Worm (Caenorhabditis elegans) whole organism, dauer: ENCODE results near the gene srh-275.
"Not testable (repeated sequence)": the region's sequence is repeated elsewhere in the genome, so short reads cannot be mapped to it uniquely, and the experiment has no call there.

ENCODE experiments used
- unc-62 ChIP-seq: sonication (generic microtip); optimal IDR thresholded peaks from 2 replicates; lab custom pipeline; 2017; ENCODE audit warnings: missing biosample characterization, missing genetic modification reagents, missing genetic modification characterization

The srh-275 gene

DNA sequence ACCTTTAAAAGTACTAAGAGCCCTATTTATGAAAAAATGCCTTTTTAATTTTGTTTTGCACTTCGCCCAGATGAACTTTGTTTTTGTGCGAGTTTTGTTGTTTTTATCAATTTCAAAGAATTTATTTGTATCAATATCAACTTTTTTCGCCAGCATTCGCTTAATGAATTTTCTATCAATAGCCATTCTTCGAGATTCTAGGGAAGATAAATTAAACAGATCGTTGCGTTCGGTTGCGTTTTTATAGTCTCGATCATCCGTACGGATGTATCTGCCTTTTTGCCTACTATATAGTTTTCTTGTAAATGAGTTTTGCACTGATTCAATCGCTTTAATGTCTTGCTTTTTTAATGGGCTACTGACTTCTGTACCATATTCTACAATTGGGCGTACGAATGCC lies 7.3 kb upstream of the srh-275 start, which contains the start of gene nhr-147:
nhr-147 (plus strand) TSS at position 301 of the 400 bp plus-strand sequence.
- not testable (repeated sequence) for TF ChIP-seq unc-62 (GFP tag; lab: Kevin White, UChicago)

DNA sequence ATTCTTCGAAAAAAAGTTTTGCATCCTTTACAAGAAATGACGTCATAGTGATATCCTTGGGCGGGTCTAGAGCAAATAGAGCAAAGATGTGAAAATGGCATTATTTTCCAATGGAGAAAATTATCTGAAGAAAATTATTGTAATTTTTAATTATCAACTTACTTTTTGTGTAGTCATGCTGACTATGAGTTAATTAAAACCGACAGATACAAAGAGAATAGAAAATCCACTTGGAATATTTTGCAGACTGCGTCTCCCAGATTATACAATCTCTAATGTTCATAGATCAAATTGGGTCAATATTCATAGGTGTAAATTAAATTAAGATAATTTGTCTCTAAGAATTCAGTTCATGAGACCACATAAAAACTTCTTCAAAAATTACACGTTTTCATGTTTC lies 3.3 kb upstream of the srh-275 start, which contains the start of gene nhr-149:
nhr-149 (minus strand) TSS at position 101 of the 400 bp plus-strand sequence.
- TF ChIP-seq unc-62 (GFP tag; lab: Kevin White, UChicago), result no peak

DNA sequence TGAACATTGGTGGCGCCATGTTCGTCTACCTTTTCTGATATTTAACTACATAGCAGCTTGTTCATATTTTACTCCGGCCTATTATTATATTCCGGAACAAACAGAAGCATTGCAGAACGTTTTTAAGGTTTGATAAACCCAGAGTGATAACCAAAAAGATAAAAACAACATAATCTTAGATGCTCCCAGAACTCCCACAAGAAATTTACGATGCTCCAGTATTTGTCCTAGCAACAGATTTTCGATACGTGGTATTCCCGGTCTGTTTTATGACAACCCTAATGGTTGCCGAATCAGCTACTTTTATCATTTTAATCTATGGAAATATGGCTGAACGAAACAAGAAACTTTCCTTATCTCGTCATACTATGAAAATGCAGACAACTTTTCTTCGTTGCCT lies 799 bp downstream of the srh-275 start:
- TF ChIP-seq unc-62 (GFP tag; lab: Kevin White, UChicago), result no peak

DNA sequence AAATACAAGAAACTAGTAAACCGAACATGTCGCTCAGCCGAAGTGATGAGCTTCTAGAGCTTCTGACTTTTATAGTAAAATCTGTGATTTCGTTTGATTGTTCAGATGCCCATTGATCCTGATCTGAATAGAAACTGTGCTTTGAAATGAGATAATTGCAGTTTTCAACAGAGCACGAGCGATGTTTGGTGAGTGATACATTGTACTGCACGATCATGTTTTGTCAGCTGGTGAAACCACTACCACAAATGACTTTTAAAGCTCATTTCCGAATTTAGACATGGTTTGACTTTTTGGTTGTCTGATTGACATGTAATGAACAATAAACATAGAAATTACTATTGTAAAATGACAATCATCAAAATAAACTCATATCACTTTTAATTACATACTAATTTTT lies 2.7 kb downstream of the srh-275 start, which contains the start of gene tag-293:
tag-293 (minus strand) TSS at position 101 of the 400 bp plus-strand sequence.
- TF ChIP-seq unc-62 (GFP tag; lab: Kevin White, UChicago), result no peak

DNA sequence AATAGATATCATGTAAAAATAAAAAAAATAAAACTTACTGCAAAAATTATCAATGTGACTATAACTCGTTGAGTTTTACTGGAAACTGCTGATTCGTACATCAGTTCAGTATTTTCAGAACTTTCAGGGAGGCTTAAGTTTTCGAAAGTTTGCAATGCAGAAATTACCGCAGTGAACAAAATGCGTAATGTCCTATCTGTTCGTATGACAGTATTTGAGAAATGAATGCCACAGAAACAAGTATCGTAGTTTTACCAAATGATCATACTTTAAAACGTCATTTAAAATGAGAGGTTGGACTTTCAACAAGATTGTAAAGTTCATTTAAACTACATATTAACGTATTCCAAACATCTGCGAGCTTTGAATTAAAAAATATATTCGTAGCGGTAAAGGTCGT lies 3.9 kb downstream of the srh-275 start, which contains the start of gene C03G6.21:
C03G6.21 (minus strand) TSS at position 101 of the 400 bp plus-strand sequence.
- no peak for TF ChIP-seq unc-62 (GFP tag; lab: Kevin White, UChicago)

DNA sequence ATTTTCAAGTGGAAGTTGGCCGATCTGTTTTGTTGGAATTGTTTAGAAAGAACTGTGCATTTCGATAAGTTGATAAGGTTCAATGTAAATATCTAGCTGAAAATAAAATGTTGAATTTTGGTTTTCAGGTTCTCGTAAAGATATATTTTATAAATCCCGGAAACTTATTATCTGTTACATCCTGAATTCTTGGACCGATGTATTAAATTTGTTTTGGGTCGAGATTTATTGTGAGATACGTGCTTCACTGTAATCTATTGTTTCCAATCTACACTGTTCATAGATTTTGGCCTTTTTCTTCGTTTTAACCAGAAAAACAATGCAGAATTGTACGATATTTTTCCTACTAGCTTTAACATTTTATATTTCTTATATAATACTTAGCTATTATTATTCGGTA lies 4.3 kb downstream of the srh-275 start, which contains the start of gene C03G6.6:
C03G6.6 (plus strand) TSS at position 301 of the 400 bp plus-strand sequence.
- TF ChIP-seq unc-62 (GFP tag; lab: Kevin White, UChicago), result no peak

DNA sequence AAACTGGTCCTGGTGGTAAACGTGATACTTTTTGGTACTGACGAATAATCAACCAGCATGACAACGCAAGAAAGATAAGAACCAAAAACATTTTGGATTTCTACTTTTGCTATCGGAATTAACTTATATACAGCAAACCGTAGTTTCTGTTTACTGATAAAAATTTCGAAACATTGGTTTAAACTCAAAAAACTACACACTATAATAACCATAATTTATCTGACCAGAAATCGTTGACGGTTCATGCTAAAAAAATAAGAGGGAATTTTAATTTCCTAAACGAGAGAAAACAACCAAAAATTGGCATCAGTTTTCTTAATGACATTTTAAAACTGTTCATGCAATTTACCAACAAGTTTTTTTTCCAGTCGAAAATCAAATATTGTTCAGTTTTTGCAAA lies 8.9 kb downstream of the srh-275 start, which contains the start of gene cyp-35A1:
cyp-35A1 (minus strand) TSS at position 101 of the 400 bp plus-strand sequence.
- no peak for TF ChIP-seq unc-62 (GFP tag; lab: Kevin White, UChicago)

DNA sequence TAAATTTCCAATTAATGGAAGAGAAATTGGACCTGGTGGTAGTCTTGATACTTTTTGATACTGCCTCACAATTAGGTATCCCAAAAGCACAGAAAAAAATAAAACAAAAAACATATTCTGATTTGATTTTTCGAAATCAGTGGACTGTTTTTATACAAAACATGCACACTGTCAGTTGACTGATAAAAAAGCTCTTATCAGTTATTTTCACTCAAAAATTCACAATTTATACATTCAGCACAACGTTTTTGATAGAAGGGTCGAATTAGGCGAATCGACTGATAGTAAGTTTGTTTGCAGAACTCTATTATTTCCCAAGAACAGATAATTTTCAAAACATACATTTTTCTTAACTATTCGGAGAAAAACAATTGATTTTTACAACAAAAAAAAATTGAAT lies 11.3 kb downstream of the srh-275 start, which contains the start of gene cyp-35A2:
cyp-35A2 (minus strand) TSS at position 124 of the 400 bp plus-strand sequence.
- TF ChIP-seq unc-62 (GFP tag; lab: Kevin White, UChicago), result no peak

DNA sequence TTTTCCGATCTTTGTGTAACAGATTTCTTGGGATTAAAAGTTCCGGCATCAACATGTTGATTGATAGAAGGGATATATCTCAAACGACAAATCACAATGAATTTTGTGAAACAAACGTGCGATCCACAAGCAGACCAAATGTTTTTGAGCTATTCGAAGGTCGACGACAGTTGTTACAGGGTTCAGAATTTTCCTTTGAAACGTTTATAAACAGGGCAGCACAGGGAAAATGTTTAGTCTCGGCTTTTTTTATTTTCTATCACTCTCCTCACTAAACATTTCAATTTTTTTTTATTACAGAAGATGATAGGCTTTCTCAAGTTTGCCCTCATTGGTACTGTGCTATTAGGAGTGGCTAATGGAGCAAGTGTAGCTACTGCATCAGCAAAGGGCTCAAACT lies 12.1 kb downstream of the srh-275 start, which contains the start of gene exc-13:
exc-13 (plus strand) TSS at position 301 of the 400 bp plus-strand sequence.
- no peak for TF ChIP-seq unc-62 (GFP tag; lab: Kevin White, UChicago)

DNA sequence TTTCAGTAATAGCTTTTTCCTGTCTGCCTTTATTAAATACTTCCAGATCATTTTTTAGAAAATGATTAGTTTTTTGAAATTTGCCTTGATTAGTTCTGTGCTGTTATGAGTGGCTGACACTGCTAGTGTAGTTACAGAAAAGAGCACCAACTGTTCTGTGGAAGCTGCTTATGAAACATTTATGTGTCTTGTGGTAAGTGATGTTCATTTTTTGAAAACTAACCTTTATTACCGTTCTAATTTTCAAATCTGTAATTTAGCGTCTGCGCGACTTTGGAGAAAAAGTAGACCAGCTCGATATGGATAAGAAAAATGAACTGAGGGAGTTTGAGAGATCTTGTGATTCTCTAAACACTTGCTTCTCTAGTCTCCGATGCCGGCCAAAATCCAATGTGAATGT lies 16.8 kb downstream of the srh-275 start, which contains the start of gene srj-14:
srj-14 (plus strand) TSS at position 131 of the 400 bp plus-strand sequence.
- no peak for TF ChIP-seq unc-62 (GFP tag; lab: Kevin White, UChicago)

DNA sequence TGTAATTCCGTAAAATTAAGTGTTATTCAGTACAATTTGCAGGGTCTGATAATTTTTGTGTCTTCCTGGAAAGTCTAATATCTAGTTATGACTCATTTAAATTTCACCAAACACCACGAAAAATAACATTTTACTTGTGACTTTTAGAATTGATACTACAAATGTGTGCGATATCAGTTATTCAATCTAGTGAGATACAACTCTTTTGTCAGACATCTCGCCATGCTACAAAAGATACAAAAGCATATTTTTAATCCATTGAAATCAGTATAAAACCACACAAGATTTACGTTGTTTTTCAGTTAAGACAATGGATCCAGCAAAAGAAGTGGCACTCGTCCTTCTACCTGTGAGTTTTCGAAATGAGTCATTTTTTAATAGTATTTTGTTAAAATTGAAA lies 21.3 kb downstream of the srh-275 start, which contains the start of gene srx-56:
srx-56 (plus strand) TSS at position 301 of the 400 bp plus-strand sequence.
- TF ChIP-seq unc-62 (GFP tag; lab: Kevin White, UChicago), result no peak

DNA sequence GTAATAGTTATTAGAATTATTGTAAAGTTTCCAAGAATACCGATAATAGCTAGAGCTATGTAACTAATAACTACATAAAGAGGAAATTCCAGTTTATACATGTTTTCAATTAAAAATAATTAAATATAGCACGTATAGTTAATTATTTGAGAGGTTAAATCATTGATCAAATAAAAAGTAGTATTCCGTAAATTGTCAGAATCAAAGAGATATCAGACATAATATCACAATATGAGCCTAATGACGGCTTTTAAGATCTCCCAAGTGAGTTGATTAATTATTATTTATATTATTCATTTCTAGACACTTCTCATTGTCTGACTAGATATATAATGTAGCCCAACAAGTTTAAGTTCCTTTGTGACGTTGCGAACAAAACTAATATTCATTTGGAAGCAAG lies 26.6 kb downstream of the srh-275 start, which contains the start of gene srsx-24:
srsx-24 (minus strand) TSS at position 101 of the 400 bp plus-strand sequence.
- TF ChIP-seq unc-62 (GFP tag; lab: Kevin White, UChicago), result no peak

DNA sequence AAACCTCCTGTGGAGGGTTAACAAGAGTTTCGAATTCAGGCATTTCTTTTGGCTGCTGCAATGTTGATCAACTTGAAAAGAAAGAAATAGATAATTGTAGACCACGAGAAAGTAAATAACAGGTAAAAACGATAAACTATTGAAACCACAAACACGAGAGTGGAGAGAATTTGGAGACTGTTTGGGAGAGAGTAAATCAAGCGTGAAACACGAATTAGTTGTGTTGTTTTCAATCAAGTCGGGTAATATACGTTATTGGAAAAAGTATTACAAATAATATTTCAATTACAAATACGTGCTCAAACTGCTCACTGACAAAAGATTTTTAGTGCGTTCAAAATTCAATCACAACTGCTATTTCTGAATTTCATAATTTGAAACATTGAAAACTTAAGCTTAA lies 28.2 kb downstream of the srh-275 start, which contains the start of gene C03G6.17:
C03G6.17 (minus strand) TSS at position 101 of the 400 bp plus-strand sequence.
- no peak for TF ChIP-seq unc-62 (GFP tag; lab: Kevin White, UChicago)

DNA sequence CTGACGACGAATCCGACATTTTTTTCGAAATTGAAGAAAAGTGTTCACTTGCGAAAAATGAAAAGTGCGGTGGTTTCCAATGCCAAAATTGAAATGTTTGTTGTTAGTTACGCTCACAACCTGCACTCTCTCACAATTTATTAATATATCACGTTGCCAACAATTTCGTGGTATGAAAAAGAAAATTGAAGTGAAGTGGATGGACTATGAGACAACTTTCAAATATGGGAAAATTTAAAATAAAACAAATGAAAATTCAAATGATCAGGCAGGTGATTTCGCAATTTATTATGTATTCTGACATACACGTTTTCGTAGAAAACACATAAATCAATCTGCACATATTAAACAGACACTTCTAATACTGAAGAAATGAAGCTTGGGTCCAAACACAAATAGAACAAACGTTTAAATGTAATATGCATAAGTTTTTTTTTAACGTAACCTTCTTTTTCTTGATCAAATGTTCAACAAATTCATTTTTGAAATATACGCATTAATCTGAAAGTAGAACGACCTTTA lies 33.3 kb downstream of the srh-275 start, which contains the start of gene srp-6:
srp-6 (minus strand) TSS at position 51 of the 522 bp plus-strand sequence.
- TF ChIP-seq unc-62 (GFP tag; lab: Kevin White, UChicago), result no peak

DNA sequence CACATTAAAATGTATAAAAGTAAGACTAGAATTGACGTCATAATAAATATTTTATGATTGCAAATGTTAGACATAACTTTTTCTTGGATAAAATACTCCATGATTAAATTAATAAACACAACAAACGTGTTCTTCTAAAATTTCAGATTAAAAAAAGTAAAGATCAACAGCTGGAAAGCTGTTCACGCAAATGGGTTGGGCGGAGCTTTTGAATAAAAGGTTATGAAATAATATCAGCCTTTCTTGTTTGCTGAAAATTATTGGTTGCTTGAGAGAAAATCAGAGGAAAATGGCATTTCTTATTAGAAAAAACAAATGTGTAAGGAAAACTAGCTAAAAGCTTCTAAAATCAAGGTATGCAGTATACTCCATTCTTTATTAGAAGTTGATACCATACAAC lies 35.0 kb downstream of the srh-275 start, which contains the start of gene C02H6.3:
C02H6.3 (minus strand) TSS at position 101 of the 400 bp plus-strand sequence.
- TF ChIP-seq unc-62 (GFP tag; lab: Kevin White, UChicago), result no peak

DNA sequence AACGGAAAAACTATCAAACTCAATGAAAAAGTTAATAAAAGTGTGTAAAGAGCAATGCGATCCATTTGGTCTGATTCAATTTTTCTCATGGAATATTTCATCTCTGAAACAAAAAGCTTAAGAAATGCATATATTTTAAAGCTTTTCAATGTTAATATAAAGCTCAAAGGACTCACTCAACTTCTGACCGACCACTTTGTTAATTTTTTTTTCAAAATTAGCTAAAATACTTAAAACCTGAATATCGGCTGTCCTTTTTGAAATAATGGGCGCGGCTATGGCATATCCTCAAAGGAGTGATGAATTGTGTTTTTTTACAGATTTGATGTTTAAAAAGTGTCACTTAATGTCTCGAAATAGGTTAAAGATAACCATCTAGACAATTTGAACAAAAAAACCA lies 37.0 kb downstream of the srh-275 start, which contains the start of gene C02H6.1:
C02H6.1 (minus strand) TSS at position 101 of the 400 bp plus-strand sequence.
- TF ChIP-seq unc-62 (GFP tag; lab: Kevin White, UChicago), result no peak
